Worm (Caenorhabditis elegans) whole organism, early embryonic: ENCODE measurements around the gene nhr-148.

Experiments
- B0310.2 ChIP-seq: sonication (generic microtip); optimal IDR thresholded peaks from 2 replicates; lab custom pipeline; 2016; ENCODE audit warnings: mild to moderate bottlenecking, missing genetic modification characterization, missing compliant biosample characterization
- F13C5.2 ChIP-seq: sonication (generic microtip); optimal IDR thresholded peaks from 2 replicates; lab custom pipeline; 2017; ENCODE audit warnings: mild to moderate bottlenecking, missing genetic modification characterization, inconsistent platforms, missing compliant biosample characterization
- aly-1 ChIP-seq: sonication (generic microtip); optimal IDR thresholded peaks from 2 replicates; lab custom pipeline; 2016; ENCODE audit warnings: missing genetic modification characterization, missing compliant biosample characterization
- ama-1 ChIP-seq: fragments of 150-350 bp; optimal IDR thresholded peaks from 2 replicates; lab custom pipeline; 2014
- ceh-36 ChIP-seq: sonication (generic microtip); optimal IDR thresholded peaks from 2 replicates; lab custom pipeline; 2016; ENCODE audit warnings: missing genetic modification characterization, inconsistent platforms, missing compliant biosample characterization
- flt-1 ChIP-seq: fragments of 200-800 bp; sonication (Bioruptor generic); IDR thresholded peaks from 2 replicates; pipeline ENCODE4 v1.3.6; 2022; ENCODE audit warnings: missing genetic modification characterization, missing compliant biosample characterization
- hmg-4 ChIP-seq: fragments of 200-800 bp; sonication (Bioruptor generic); optimal IDR thresholded peaks from 2 replicates; lab custom pipeline; 2018; ENCODE audit warnings: mild to moderate bottlenecking, missing genetic modification characterization, missing compliant biosample characterization
- hnd-1 ChIP-seq: sonication (generic microtip); optimal IDR thresholded peaks from 2 replicates; lab custom pipeline; 2016; ENCODE audit warnings: missing genetic modification characterization, missing compliant biosample characterization
- pes-1 ChIP-seq: fragments of 200-800 bp; sonication (Bioruptor generic); IDR thresholded peaks from 2 replicates; pipeline ENCODE4 v1.3.6; 2022; ENCODE audit warnings: missing genetic modification reagents, missing genetic modification characterization, missing compliant biosample characterization
- scrt-1 ChIP-seq: fragments of 200-800 bp; sonication (Bioruptor generic); IDR thresholded peaks from 2 replicates; pipeline ENCODE4 v1.3.6; 2022; ENCODE audit warnings: missing genetic modification characterization, missing compliant biosample characterization
- tbx-11 ChIP-seq: fragments of 200-800 bp; sonication (Bioruptor generic); IDR thresholded peaks from 2 replicates; pipeline ENCODE4 v1.3.6; 2022; ENCODE audit warnings: missing genetic modification characterization, missing compliant biosample characterization
- tbx-37 ChIP-seq: fragments of 200-800 bp; sonication (Bioruptor generic); conservative IDR thresholded peaks from 2 replicates; pipeline ENCODE4 v1.3.6; 2022; ENCODE audit warnings: missing genetic modification reagents, missing genetic modification characterization, missing compliant biosample characterization
- tra-4 ChIP-seq: sonication (generic microtip); optimal IDR thresholded peaks from 2 replicates; lab custom pipeline; 2017; ENCODE audit warnings: missing genetic modification characterization, missing compliant biosample characterization

- TF ChIP-seq hmg-4 (no peak), tbx-37 (GFP tag; lab: Robert Waterston, UW) (no peak), ama-1 (no peak), pes-1 (GFP tag; lab: Robert Waterston, UW) (no peak), F13C5.2 (tag; lab: Kevin White, UChicago) (no peak), ceh-36 (tag; lab: Kevin White, UChicago) (no peak), B0310.2 (tag; lab: Kevin White, UChicago) (no peak), tra-4 (tag; lab: Kevin White, UChicago) (no peak), flt-1 (GFP tag; lab: Robert Waterston, UW) (no peak), tbx-11 (GFP tag; lab: Robert Waterston, UW) (no peak), scrt-1 (GFP tag; lab: Robert Waterston, UW) (no peak), aly-1 (no peak), hnd-1 (tag; lab: Kevin White, UChicago) (no peak)
Measured at ce11 chrV:7386052-7386573, 44.2 kb downstream of the nhr-148 start, which contains the start of gene srp-6.
